Fruit fly (Drosophila melanogaster) whole organism, prepupa: ENCODE results near the gene CG13306.

Source experiments
- Blimp-1 ChIP-seq: fragments of 200-800 bp; sonication (Bioruptor generic); optimal IDR thresholded peaks from 3 replicates; lab custom pipeline; 2017; ENCODE audit warnings: missing biosample characterization, missing genetic modification characterization, mild to moderate bottlenecking, moderate library complexity, missing genetic modification reagents
- CG10631 ChIP-seq: fragments of 200-800 bp; sonication (Bioruptor generic); optimal IDR thresholded peaks from 2 replicates; lab custom pipeline; 2016; ENCODE audit warnings: missing biosample characterization, missing genetic modification characterization
- CG10669 ChIP-seq: fragments of 200-800 bp; sonication (Bioruptor generic); optimal IDR thresholded peaks from 3 replicates; lab custom pipeline; 2018; ENCODE audit warnings: missing biosample characterization, mild to moderate bottlenecking, missing genetic modification characterization, moderate library complexity
- CG11294 ChIP-seq: fragments of 200-800 bp; sonication (Bioruptor generic); IDR thresholded peaks from 2 replicates; pipeline ENCODE4 v1.3.6; 2022; ENCODE audit warnings: missing biosample characterization, missing genetic modification characterization
- CG11762 ChIP-seq: fragments of 200-800 bp; sonication (Bioruptor generic); optimal IDR thresholded peaks from 3 replicates; lab custom pipeline; 2016; ENCODE audit warnings: missing biosample characterization, missing genetic modification characterization; ENCODE audit not compliant: insufficient read depth
- CG15336 ChIP-seq: fragments of 200-800 bp; sonication (Bioruptor generic); IDR thresholded peaks from 2 replicates; pipeline ENCODE4 v1.3.6; 2022; ENCODE audit warnings: missing biosample characterization, missing genetic modification characterization
- CG1621 ChIP-seq: fragments of 200-800 bp; sonication (Bioruptor generic); optimal IDR thresholded peaks from 3 replicates; lab custom pipeline; 2018; ENCODE audit warnings: missing biosample characterization, mild to moderate bottlenecking, missing genetic modification characterization
- CG16779 ChIP-seq: fragments of 200-800 bp; sonication (Bioruptor generic); optimal IDR thresholded peaks from 3 replicates; lab custom pipeline; 2017; ENCODE audit warnings: missing biosample characterization, mild to moderate bottlenecking, missing genetic modification characterization
- CG3032 ChIP-seq: fragments of 200-800 bp; optimal IDR thresholded peaks from 2 replicates; lab custom pipeline; 2019; ENCODE audit warnings: missing biosample characterization, mild to moderate bottlenecking, missing genetic modification characterization, moderate library complexity
- CG31627 ChIP-seq: fragments of 200-800 bp; sonication (Bioruptor generic); optimal IDR thresholded peaks from 3 replicates; lab custom pipeline; 2016; ENCODE audit warnings: missing biosample characterization, missing genetic modification characterization
- CG34406 ChIP-seq: fragments of 200-800 bp; sonication (Bioruptor generic); optimal IDR thresholded peaks from 3 replicates; lab custom pipeline; 2016; ENCODE audit warnings: missing biosample characterization, missing genetic modification characterization
- CG4318 ChIP-seq: fragments of 200-800 bp; sonication (Bioruptor generic); optimal IDR thresholded peaks from 3 replicates; lab custom pipeline; 2017; ENCODE audit warnings: missing biosample characterization, mild to moderate bottlenecking, missing genetic modification characterization
- CG6163 ChIP-seq: fragments of 200-800 bp; sonication (Bioruptor generic); IDR thresholded peaks from 3 replicates; pipeline ENCODE4 v1.3.6; 2022; ENCODE audit warnings: missing biosample characterization, missing genetic modification characterization
- CG6276 ChIP-seq: fragments of 200-800 bp; sonication (Bioruptor generic); optimal IDR thresholded peaks from 2 replicates; lab custom pipeline; 2017; ENCODE audit warnings: missing biosample characterization, mild to moderate bottlenecking, missing genetic modification characterization
- CG6792 ChIP-seq: fragments of 200-800 bp; sonication (Bioruptor generic); optimal IDR thresholded peaks from 3 replicates; lab custom pipeline; 2016; ENCODE audit warnings: missing biosample characterization, missing genetic modification characterization
- CG6808 ChIP-seq: fragments of 200-800 bp; sonication (Bioruptor generic); optimal IDR thresholded peaks from 3 replicates; lab custom pipeline; 2017; ENCODE audit warnings: missing biosample characterization, missing genetic modification characterization, mild to moderate bottlenecking, moderate library complexity, missing genetic modification reagents
- CG6854 ChIP-seq: fragments of 200-800 bp; sonication (Bioruptor generic); optimal IDR thresholded peaks from 2 replicates; lab custom pipeline; 2017; ENCODE audit warnings: missing biosample characterization, mild to moderate bottlenecking, missing genetic modification characterization
- CG7368 ChIP-seq: fragments of 200-800 bp; sonication (Bioruptor generic); optimal IDR thresholded peaks from 3 replicates; lab custom pipeline; 2016; ENCODE audit warnings: missing biosample characterization, missing genetic modification characterization
- CG8119 ChIP-seq: fragments of 200-800 bp; sonication (Bioruptor generic); IDR thresholded peaks from 3 replicates; pipeline ENCODE4 v1.3.6; 2022; ENCODE audit warnings: missing biosample characterization, missing genetic modification characterization
- CG8319 ChIP-seq: fragments of 200-800 bp; sonication (Bioruptor generic); optimal IDR thresholded peaks from 3 replicates; lab custom pipeline; 2016; ENCODE audit warnings: missing biosample characterization, missing genetic modification characterization
- CG8632 ChIP-seq: fragments of 200-800 bp; sonication (Bioruptor generic); optimal IDR thresholded peaks from 3 replicates; lab custom pipeline; 2016; ENCODE audit warnings: missing biosample characterization, missing genetic modification characterization
- CG9139 ChIP-seq: fragments of 200-800 bp; sonication (Bioruptor generic); optimal IDR thresholded peaks from 3 replicates; lab custom pipeline; 2017; ENCODE audit warnings: missing biosample characterization, mild to moderate bottlenecking, missing genetic modification characterization
- Eip75B ChIP-seq: fragments of 200-800 bp; sonication (Bioruptor generic); optimal IDR thresholded peaks from 3 replicates; lab custom pipeline; 2016; ENCODE audit warnings: missing biosample characterization, missing genetic modification characterization
- Eip78C ChIP-seq: fragments of 200-800 bp; sonication (Bioruptor generic); peaks from one replicate; lab custom pipeline; 2016; ENCODE audit warnings: missing biosample characterization, missing genetic modification characterization
- Ets21C ChIP-seq: fragments of 200-800 bp; sonication (Bioruptor generic); optimal IDR thresholded peaks from 3 replicates; lab custom pipeline; 2016; ENCODE audit warnings: missing biosample characterization, missing genetic modification characterization
- Ets96B ChIP-seq: fragments of 200-800 bp; optimal IDR thresholded peaks from 2 replicates; lab custom pipeline; 2019; ENCODE audit warnings: missing biosample characterization, mild to moderate bottlenecking, missing genetic modification characterization, moderate library complexity
- Gug ChIP-seq: fragments of 200-800 bp; sonication (Bioruptor generic); IDR thresholded peaks from 2 replicates; pipeline ENCODE4 v1.3.6; 2022; ENCODE audit warnings: missing biosample characterization, missing genetic modification characterization
- Hr38 ChIP-seq: sonication (Bioruptor generic); optimal IDR thresholded peaks from 2 replicates; lab custom pipeline; 2016; ENCODE audit warnings: missing biosample characterization, missing genetic modification characterization
- Hr39 ChIP-seq: fragments of 200-800 bp; sonication (Bioruptor generic); optimal IDR thresholded peaks from 2 replicates; lab custom pipeline; 2016; ENCODE audit warnings: missing biosample characterization, missing genetic modification characterization
- Lpt ChIP-seq: fragments of 200-800 bp; sonication (Bioruptor generic); optimal IDR thresholded peaks from 3 replicates; lab custom pipeline; 2016; ENCODE audit warnings: missing biosample characterization, missing genetic modification characterization
- Met ChIP-seq: fragments of 200-800 bp; sonication (Bioruptor generic); optimal IDR thresholded peaks from 3 replicates; lab custom pipeline; 2016; ENCODE audit warnings: missing biosample characterization, missing genetic modification characterization
- OdsH ChIP-seq: fragments of 200-800 bp; sonication (Bioruptor generic); optimal IDR thresholded peaks from 3 replicates; lab custom pipeline; 2016; ENCODE audit warnings: missing biosample characterization, missing genetic modification characterization
- Smox ChIP-seq: fragments of 200-800 bp; sonication (Bioruptor generic); optimal IDR thresholded peaks from 3 replicates; lab custom pipeline; 2016; ENCODE audit warnings: missing biosample characterization, missing genetic modification characterization
- Sox102F ChIP-seq: fragments of 200-800 bp; sonication (Bioruptor generic); optimal IDR thresholded peaks from 2 replicates; lab custom pipeline; 2016; ENCODE audit warnings: missing biosample characterization, mild to moderate bottlenecking, missing genetic modification characterization
- Sox14 ChIP-seq: fragments of 200-800 bp; sonication (Bioruptor generic); optimal IDR thresholded peaks from 3 replicates; lab custom pipeline; 2016; ENCODE audit warnings: missing biosample characterization, missing genetic modification characterization
- Sox15 ChIP-seq: fragments of 200-800 bp; sonication (Bioruptor generic); optimal IDR thresholded peaks from 3 replicates; lab custom pipeline; 2016; ENCODE audit warnings: missing biosample characterization, missing genetic modification characterization
- acj6 ChIP-seq: fragments of 200-800 bp; sonication (Bioruptor generic); optimal IDR thresholded peaks from 3 replicates; lab custom pipeline; 2016; ENCODE audit warnings: missing biosample characterization, missing genetic modification characterization
- dsx ChIP-seq: fragments of 200-800 bp; optimal IDR thresholded peaks from 3 replicates; lab custom pipeline; 2019; ENCODE audit warnings: missing biosample characterization, mild to moderate bottlenecking, missing genetic modification characterization, moderate library complexity; ENCODE audit not compliant: poor library complexity, severe bottlenecking
- eg ChIP-seq: fragments of 200-800 bp; sonication (Bioruptor generic); IDR thresholded peaks from 3 replicates; pipeline ENCODE4 v1.3.6; 2022; ENCODE audit warnings: missing biosample characterization, missing genetic modification characterization
- esn ChIP-seq: fragments of 200-800 bp; sonication (Bioruptor generic); optimal IDR thresholded peaks from 2 replicates; lab custom pipeline; 2016; ENCODE audit warnings: missing biosample characterization, mild to moderate bottlenecking, missing genetic modification characterization, moderate library complexity
- fd59A ChIP-seq: fragments of 200-800 bp; sonication (Bioruptor generic); optimal IDR thresholded peaks from 2 replicates; lab custom pipeline; 2017; ENCODE audit warnings: missing biosample characterization, mild to moderate bottlenecking, missing genetic modification characterization, missing genetic modification reagents
- fd85E ChIP-seq: fragments of 200-800 bp; sonication (Bioruptor generic); optimal IDR thresholded peaks from 3 replicates; lab custom pipeline; 2016; ENCODE audit warnings: missing biosample characterization, missing genetic modification characterization
- fkh ChIP-seq: fragments of 200-800 bp; sonication (Bioruptor generic); optimal IDR thresholded peaks from 3 replicates; lab custom pipeline; 2017; ENCODE audit warnings: missing biosample characterization, mild to moderate bottlenecking, missing genetic modification characterization, moderate library complexity
- lz ChIP-seq: fragments of 200-800 bp; sonication (Bioruptor generic); optimal IDR thresholded peaks from 3 replicates; lab custom pipeline; 2016; ENCODE audit warnings: missing biosample characterization, missing genetic modification characterization
- pdm3 ChIP-seq: fragments of 200-800 bp; sonication (Bioruptor generic); optimal IDR thresholded peaks from 3 replicates; lab custom pipeline; 2016; ENCODE audit warnings: missing biosample characterization, missing genetic modification characterization
- salr ChIP-seq, 2 experiments: fragments of 200-800 bp; sonication (Bioruptor generic); optimal IDR thresholded peaks; 3 replicates each; lab custom pipeline; 2016 to 2018; ENCODE audit warnings: missing biosample characterization in 2 of 2, missing genetic modification characterization in 2 of 2, mild to moderate bottlenecking in 1 of 2
- spab ChIP-seq: fragments of 200-800 bp; sonication (Bioruptor generic); optimal IDR thresholded peaks from 2 replicates; lab custom pipeline; 2017; ENCODE audit warnings: missing biosample characterization, mild to moderate bottlenecking, missing genetic modification characterization, missing genetic modification reagents
- ss ChIP-seq, 2 experiments: fragments of 200-800 bp; sonication (Bioruptor generic); optimal IDR thresholded peaks; 2 replicates in 1 of 2; 3 replicates in 1 of 2; lab custom pipeline; 2017 to 2018; ENCODE audit warnings: mild to moderate bottlenecking in 2 of 2, missing biosample characterization in 2 of 2, missing genetic modification characterization in 2 of 2, moderate library complexity in 1 of 2
- vri ChIP-seq: fragments of 200-800 bp; sonication (Bioruptor generic); optimal IDR thresholded peaks from 3 replicates; lab custom pipeline; 2016; ENCODE audit warnings: missing biosample characterization, mild to moderate bottlenecking, missing genetic modification characterization

CG13306 gene

DNA sequence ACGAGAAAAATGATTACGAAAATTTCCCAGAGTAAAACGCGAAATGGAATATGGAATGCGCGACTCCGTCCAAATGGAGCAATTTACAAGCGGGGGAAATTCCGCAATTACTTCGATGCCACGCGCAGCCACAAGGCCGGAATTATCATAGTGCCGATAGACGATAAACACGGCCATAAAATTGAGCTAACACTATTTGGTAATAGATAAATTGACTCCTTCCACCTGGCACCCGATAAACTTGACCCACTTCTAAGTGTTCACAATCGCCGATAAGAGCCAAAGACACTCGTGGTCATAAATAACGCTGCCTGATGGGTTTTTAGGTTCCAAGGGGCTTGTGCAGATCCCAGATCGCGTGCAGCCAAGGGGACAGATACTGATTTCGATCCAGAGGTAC lies 42.5 kb downstream of the CG13306 start:
- TF ChIP-seq fkh (GFP tag; lab: Kevin White, UChicago) (peak; percentile 0), CG11294 (no peak)

dm6 chr3L:8704713-8705412 lies 44.7 kb downstream of the CG13306 start:
- TF ChIP-seq CG9139 (GFP tag; lab: Kevin White, UChicago) (no peak), CG7368 (GFP tag; lab: Kevin White, UChicago) (no peak), CG11294 (no peak), dsx (GFP tag; lab: Kevin White, UChicago) (no peak), fd85E (GFP tag; lab: Kevin White, UChicago) (no peak), Sox14 (peak; percentile 13), salr (GFP tag; optimal IDR thresholded peaks at IDR 0.05; lab: Kevin White, UChicago) (no peak), CG11762 (GFP tag; lab: Kevin White, UChicago) (no peak), CG6808 (GFP tag; lab: Kevin White, UChicago) (peak; percentile 21), Smox (GFP tag; lab: Kevin White, UChicago) (no peak), Ets96B (no peak), CG31627 (GFP tag; lab: Kevin White, UChicago) (no peak), vri (GFP tag; lab: Kevin White, UChicago) (peak; percentile 63), CG10669 (GFP tag; lab: Kevin White, UChicago) (no peak), Lpt (GFP tag; lab: Kevin White, UChicago) (no peak), Hr39 (GFP tag; lab: Kevin White, UChicago) (no peak), CG3032 (tag; lab: Kevin White, UChicago) (no peak), Sox15 (GFP tag; lab: Kevin White, UChicago) (no peak), CG34406 (GFP tag; lab: Kevin White, UChicago) (no peak), CG6792 (GFP tag; lab: Kevin White, UChicago) (no peak), Met (GFP tag; lab: Kevin White, UChicago) (no peak), CG10631 (GFP tag; lab: Kevin White, UChicago) (no peak), acj6 (no peak), pdm3 (no peak), spab (GFP tag; lab: Kevin White, UChicago) (no peak), CG6854 (GFP tag; lab: Kevin White, UChicago) (no peak), CG8319 (no peak), esn (GFP tag; lab: Kevin White, UChicago) (no peak), Gug (GFP tag; lab: Robert Waterston, UW) (no peak), fd59A (GFP tag; lab: Kevin White, UChicago) (no peak), CG8119 (no peak), eg (GFP tag; lab: Robert Waterston, UW) (no peak), Blimp-1 (no peak), Eip78C (GFP tag; lab: Kevin White, UChicago) (peak; percentile 58), Sox102F (GFP tag; lab: Kevin White, UChicago) (no peak), OdsH (no peak), ss (GFP tag; optimal IDR thresholded peaks at IDR 0.05; lab: Kevin White, UChicago) (peak; percentile 30 to 36), CG8632 (GFP tag; lab: Kevin White, UChicago) (no peak), CG4318 (no peak), CG15336 (GFP tag; lab: Robert Waterston, UW) (no peak), lz (GFP tag; lab: Kevin White, UChicago) (no peak), CG16779 (tag; lab: Kevin White, UChicago) (no peak), fkh (GFP tag; lab: Kevin White, UChicago) (peak; percentile 44), Eip75B (GFP tag; lab: Kevin White, UChicago) (no peak), CG6163 (no peak), CG6276 (GFP tag; lab: Kevin White, UChicago) (no peak), Hr38 (GFP tag; lab: Kevin White, UChicago) (no peak), CG1621 (no peak), Ets21C (no peak)
